Fruit fly (Drosophila melanogaster): Measurements from ENCODE around the gene tilB.

tilB gene

DNA sequence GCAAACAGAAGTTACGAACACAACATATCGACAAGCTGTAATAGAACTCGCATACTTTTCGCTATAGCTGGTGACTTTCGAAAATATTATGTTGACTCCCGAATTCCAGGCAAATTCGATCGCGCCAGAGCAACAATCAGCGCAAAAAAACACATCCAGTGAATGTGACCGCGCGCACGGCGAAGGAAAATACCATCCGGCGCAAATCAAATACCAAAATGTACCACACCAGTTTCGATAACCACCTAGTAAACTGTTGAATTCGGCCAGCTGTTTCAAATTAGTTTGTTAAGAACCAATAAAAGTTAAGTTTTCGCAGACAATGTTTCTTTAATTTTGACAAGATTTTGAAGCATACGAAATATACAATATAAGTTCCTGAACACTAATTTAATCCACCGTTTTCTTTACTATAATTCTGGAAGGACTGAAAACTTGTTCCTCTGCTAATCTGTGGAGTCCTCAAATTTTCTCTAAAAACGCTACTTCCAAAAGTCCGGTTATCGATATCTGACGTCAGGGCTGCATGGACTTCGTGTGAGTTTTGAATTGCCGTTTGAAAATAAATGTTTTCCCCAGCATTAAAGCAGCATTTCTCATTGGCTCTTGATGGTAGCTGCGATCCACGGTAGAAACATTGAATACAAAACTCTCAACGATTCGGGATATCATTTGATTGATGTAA, 32.5 kb downstream of the tilB start, which contains the start of the genes Cp110 and CG12576 (continued):
- TF ChIP-seq CG9797 (GFP tag; optimal IDR thresholded peaks at IDR 0.05) (peak; percentile 65), Nf-YC (tag; optimal IDR thresholded peaks at IDR 0.05) (peak; percentile 23), schlank (tag; optimal IDR thresholded peaks at IDR 0.05) (no peak), CG13287 (GFP tag; IDR thresholded peaks at IDR 0.05; ENCODE audit: partially characterized antibody) (0 out of 2 replicates have a peak, but pooled peaks have one; percentile 13), Med (GFP tag) (peak; percentile 54), stwl (tag; optimal IDR thresholded peaks at IDR 0.05) (peak; percentile 19), phol (tag; optimal IDR thresholded peaks at IDR 0.05) (peak; percentile 6), CG7963 (GFP tag; IDR thresholded peaks at IDR 0.05; ENCODE audit: partially characterized antibody) (no peak)

DNA sequence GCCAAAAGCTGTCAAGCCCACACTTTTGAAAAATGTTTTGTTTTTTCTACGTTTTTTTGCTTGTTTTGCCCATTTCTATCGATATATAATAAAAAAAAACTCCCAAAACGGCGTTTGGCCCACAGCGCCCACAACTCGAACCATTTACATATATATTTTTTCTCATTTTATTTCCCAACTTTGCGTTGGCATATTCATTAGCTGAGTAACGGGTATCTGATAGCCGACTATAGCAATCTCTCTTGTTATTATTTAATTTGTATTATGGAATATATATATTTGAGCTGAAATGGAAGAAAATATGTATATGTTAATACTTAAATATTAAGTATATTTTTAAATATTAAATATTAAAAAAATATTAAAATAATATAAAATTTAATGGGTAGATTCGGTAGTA, 37.0 kb downstream of the tilB start:
- TF ChIP-seq CG14860 (GFP tag; IDR thresholded peaks at IDR 0.05; ENCODE audit: partially characterized antibody), result peak; percentile 49; the same call in 1 of the 3 replicates
- 0 out of 3 replicates have a peak, but pooled peaks have one; percentile 37 for TF ChIP-seq CG7963 (GFP tag; IDR thresholded peaks at IDR 0.05; ENCODE audit: partially characterized antibody)
- TF ChIP-seq Side (GFP tag; optimal IDR thresholded peaks at IDR 0.05), result no peak
- 0 out of 2 replicates have a peak, but pooled peaks have one; percentile 19 for TF ChIP-seq nerfin-2 (GFP tag; IDR thresholded peaks at IDR 0.05; ENCODE audit: partially characterized antibody)
- TF ChIP-seq tna (GFP tag; IDR thresholded peaks at IDR 0.05; ENCODE audit: partially characterized antibody), result peak; percentile 32; the same call in 1 of the 2 replicates
- peak; percentile 34; the same call in 1 of the 2 replicates for TF ChIP-seq Bgb (GFP tag; IDR thresholded peaks at IDR 0.05; ENCODE audit: partially characterized antibody)
- TF ChIP-seq hb (GFP tag; IDR thresholded peaks at IDR 0.05; ENCODE audit: partially characterized antibody), result no peak
- no peak for TF ChIP-seq sd (tag; optimal IDR thresholded peaks at IDR 0.05)
- TF ChIP-seq D19B (GFP tag; optimal IDR thresholded peaks at IDR 0.05), result peak; percentile 53
- no peak for TF ChIP-seq chn (GFP tag; optimal IDR thresholded peaks at IDR 0.05)
- TF ChIP-seq Scr (GFP tag; IDR thresholded peaks at IDR 0.05; ENCODE audit: partially characterized antibody), result peak; percentile 42
- peak; percentile 78; the same call in 2 of the 3 replicates for TF ChIP-seq HLH4C (GFP tag; IDR thresholded peaks at IDR 0.05; ENCODE audit: partially characterized antibody)

DNA sequence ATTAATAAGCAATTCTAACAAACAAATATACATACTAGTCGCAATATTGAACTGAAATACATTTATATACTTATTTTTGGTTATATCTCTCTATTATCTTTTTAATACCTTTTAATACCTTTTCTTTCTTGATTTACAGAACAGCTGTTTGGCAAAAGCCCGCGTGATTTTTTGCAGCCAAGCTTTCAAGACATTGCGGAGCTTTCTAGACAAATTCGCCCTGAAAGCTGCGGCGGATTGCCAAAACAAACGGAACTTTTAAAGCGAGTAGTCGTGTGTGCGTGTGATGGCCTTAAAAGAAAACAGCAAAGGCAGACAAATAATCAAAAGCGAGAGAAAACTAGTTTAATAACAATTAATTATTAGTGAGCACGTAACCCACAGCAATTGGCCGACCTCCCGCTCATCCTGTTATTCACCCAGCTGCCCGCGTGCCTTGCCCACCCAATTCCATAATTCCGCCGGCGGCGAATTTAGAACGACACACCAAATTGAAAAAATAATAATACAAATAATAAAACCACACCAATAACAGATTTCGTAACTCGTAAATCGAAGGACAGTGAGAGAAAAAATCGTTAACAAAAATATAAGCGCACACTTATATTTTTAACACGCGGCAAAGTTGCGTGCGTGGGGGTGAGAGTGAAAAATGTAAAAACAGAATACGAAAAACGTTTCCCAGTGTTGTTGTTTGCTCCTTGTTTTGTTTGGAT, 37.5 kb downstream of the tilB start:
- TF ChIP-seq sqz (GFP tag; optimal IDR thresholded peaks at IDR 0.05) (peak; percentile 73), CG31388 (GFP tag; optimal IDR thresholded peaks at IDR 0.05) (no peak), E2f2 (GFP tag; IDR thresholded peaks at IDR 0.05) (peak; percentile 24; the same call in 1 of the 2 replicates), sim (GFP tag; IDR thresholded peaks at IDR 0.05) (no peak), Dp (GFP tag; optimal IDR thresholded peaks at IDR 0.05) (peak; percentile 34), crp (GFP tag; optimal IDR thresholded peaks at IDR 0.05) (peak in 1 of 2 experiments; percentile 77), CG7987 (GFP tag; optimal IDR thresholded peaks at IDR 0.05) (peak; percentile 55), fd64A (GFP tag; optimal IDR thresholded peaks at IDR 0.05) (no peak), CG8089 (GFP tag; optimal IDR thresholded peaks at IDR 0.05) (no peak), Med (GFP tag) (peak; percentile 58), CG7357 (GFP tag; IDR thresholded peaks at IDR 0.05) (no peak), chinmo (GFP tag; IDR thresholded peaks at IDR 0.05; ENCODE audit: partially characterized antibody) (0 out of 4 replicates have a peak, but pooled peaks have one; percentile 5), zf30C (GFP tag; optimal IDR thresholded peaks at IDR 0.05) (no peak), CG8290 (GFP tag; optimal IDR thresholded peaks at IDR 0.05) (no peak), CG8290 (tag; optimal IDR thresholded peaks at IDR 0.05) (no peak), abd-A (tag; optimal IDR thresholded peaks at IDR 0.05) (peak; percentile 29), p53 (GFP tag; optimal IDR thresholded peaks at IDR 0.05) (no peak), ara (GFP tag; IDR thresholded peaks at IDR 0.05) (no peak), CG10431 (GFP tag; optimal IDR thresholded peaks at IDR 0.05) (no peak), CG31224 (GFP tag; IDR thresholded peaks at IDR 0.05) (no peak), seq (GFP tag; IDR thresholded peaks at IDR 0.05) (no peak), CG2199 (GFP tag; IDR thresholded peaks at IDR 0.05) (0 out of 3 replicates have a peak, but pooled peaks have one; percentile 45), ranshi (GFP tag; IDR thresholded peaks at IDR 0.05) (no peak), kay (GFP tag; optimal IDR thresholded peaks at IDR 0.05) (no peak), lbe (GFP tag; optimal IDR thresholded peaks at IDR 0.05) (peak; percentile 11), klu (GFP tag; IDR thresholded peaks at IDR 0.05) (no peak)
